Fruit fly (Drosophila melanogaster) whole organism, prepupa: ENCODE data around the gene CG14715.

Experiments used
- CG16779 ChIP-seq: fragments of 200-800 bp; sonication (Bioruptor generic); optimal IDR thresholded peaks from 3 replicates; lab custom pipeline; 2017; ENCODE audit warnings: missing biosample characterization, mild to moderate bottlenecking, missing genetic modification characterization
- CG4318 ChIP-seq: fragments of 200-800 bp; sonication (Bioruptor generic); optimal IDR thresholded peaks from 3 replicates; lab custom pipeline; 2017; ENCODE audit warnings: missing biosample characterization, mild to moderate bottlenecking, missing genetic modification characterization
- CG6854 ChIP-seq: fragments of 200-800 bp; sonication (Bioruptor generic); optimal IDR thresholded peaks from 2 replicates; lab custom pipeline; 2017; ENCODE audit warnings: missing biosample characterization, mild to moderate bottlenecking, missing genetic modification characterization
- CG9139 ChIP-seq: fragments of 200-800 bp; sonication (Bioruptor generic); optimal IDR thresholded peaks from 3 replicates; lab custom pipeline; 2017; ENCODE audit warnings: missing biosample characterization, mild to moderate bottlenecking, missing genetic modification characterization
- Hr38 ChIP-seq: sonication (Bioruptor generic); optimal IDR thresholded peaks from 2 replicates; lab custom pipeline; 2016; ENCODE audit warnings: missing biosample characterization, missing genetic modification characterization
- Lpt ChIP-seq: fragments of 200-800 bp; sonication (Bioruptor generic); optimal IDR thresholded peaks from 3 replicates; lab custom pipeline; 2016; ENCODE audit warnings: missing biosample characterization, missing genetic modification characterization
- Met ChIP-seq: fragments of 200-800 bp; sonication (Bioruptor generic); optimal IDR thresholded peaks from 3 replicates; lab custom pipeline; 2016; ENCODE audit warnings: missing biosample characterization, missing genetic modification characterization
- acj6 ChIP-seq: fragments of 200-800 bp; sonication (Bioruptor generic); optimal IDR thresholded peaks from 3 replicates; lab custom pipeline; 2016; ENCODE audit warnings: missing biosample characterization, missing genetic modification characterization
- fkh ChIP-seq: fragments of 200-800 bp; sonication (Bioruptor generic); optimal IDR thresholded peaks from 3 replicates; lab custom pipeline; 2017; ENCODE audit warnings: missing biosample characterization, mild to moderate bottlenecking, missing genetic modification characterization, moderate library complexity
- svp ChIP-seq: fragments of 200-800 bp; sonication (Bioruptor generic); peaks from one replicate; lab custom pipeline; 2016; ENCODE audit warnings: missing biosample characterization, missing genetic modification characterization

- TF ChIP-seq fkh (GFP tag; lab: Kevin White, UChicago) (no peak), Lpt (GFP tag; lab: Kevin White, UChicago) (no peak), CG6854 (GFP tag; lab: Kevin White, UChicago) (no peak), Met (no peak), Hr38 (GFP tag; lab: Kevin White, UChicago) (no peak), svp (GFP tag; lab: Kevin White, UChicago) (no peak), acj6 (GFP tag; lab: Kevin White, UChicago) (no peak), CG9139 (GFP tag; lab: Kevin White, UChicago) (no peak), CG16779 (no peak), CG4318 (GFP tag; lab: Kevin White, UChicago) (no peak)
These were observed 26.3 kb downstream of the CG14715 start, which contains the start of gene CG14718 for dm6 chr3R:11700314-11700713.
